Fruit fly (Drosophila melanogaster): Measurements from ENCODE around the gene tey.

The tey gene

DNA sequence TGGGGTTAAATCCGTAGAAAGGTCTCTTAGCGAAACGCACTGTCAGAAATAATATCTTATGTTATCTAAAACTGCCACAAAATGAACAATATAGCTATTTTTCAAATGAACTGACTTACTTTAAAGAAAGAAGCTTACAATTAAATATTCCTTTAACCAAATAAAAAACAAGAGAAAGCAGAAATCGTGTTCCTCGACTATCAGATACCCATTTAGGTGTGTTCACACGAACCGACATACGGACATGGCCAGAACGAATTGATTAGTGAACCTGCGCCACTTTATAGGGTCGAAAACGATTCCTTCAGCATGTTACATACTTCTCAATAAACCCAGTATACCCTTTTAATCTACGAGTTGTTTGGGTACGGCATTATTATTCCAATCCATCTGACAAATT, 19.6 kb upstream of the tey start:
- TF ChIP-seq Ptx1 (GFP tag; IDR thresholded peaks at IDR 0.05) (no peak), HmgD (GFP tag; optimal IDR thresholded peaks at IDR 0.05) (no peak), Dp (GFP tag; optimal IDR thresholded peaks at IDR 0.05) (no peak), ind (GFP tag; optimal IDR thresholded peaks at IDR 0.05) (no peak), Sox100B (GFP tag; optimal IDR thresholded peaks at IDR 0.05) (no peak), CG12659 (GFP tag; optimal IDR thresholded peaks at IDR 0.05) (no peak), repo (GFP tag; optimal IDR thresholded peaks at IDR 0.05) (no peak), Jarid2 (GFP tag; optimal IDR thresholded peaks at IDR 0.05) (no peak), vnd (GFP tag; IDR thresholded peaks at IDR 0.05; ENCODE audit: partially characterized antibody) (peak; percentile 38; the same call in 1 of the 3 replicates), aop (GFP tag; IDR thresholded peaks at IDR 0.05) (no peak), org-1 (GFP tag; optimal IDR thresholded peaks at IDR 0.05) (no peak), Scr (GFP tag; IDR thresholded peaks at IDR 0.05; ENCODE audit: partially characterized antibody) (no peak), Hand (GFP tag; optimal IDR thresholded peaks at IDR 0.05) (no peak), CG4328 (GFP tag; optimal IDR thresholded peaks at IDR 0.05) (no peak), CG16779 (GFP tag; IDR thresholded peaks at IDR 0.05) (no peak), pho (GFP tag; optimal IDR thresholded peaks at IDR 0.05) (no peak), tna (GFP tag; IDR thresholded peaks at IDR 0.05; ENCODE audit: partially characterized antibody) (peak; percentile 18; the same call in 1 of the 2 replicates), CG16813 (GFP tag; IDR thresholded peaks at IDR 0.05; ENCODE audit: partially characterized antibody) (peak; percentile 53; the same call in 1 of the 3 replicates), sob (GFP tag; IDR thresholded peaks at IDR 0.05) (no peak), CG18476 (GFP tag; optimal IDR thresholded peaks at IDR 0.05) (no peak), nmo (GFP tag; optimal IDR thresholded peaks at IDR 0.05) (no peak), wor (GFP tag; IDR thresholded peaks at IDR 0.05) (no peak), CG8924 (tag; optimal IDR thresholded peaks at IDR 0.05) (no peak), CG1792 (GFP tag; optimal IDR thresholded peaks at IDR 0.05) (no peak), YL-1 (GFP tag; optimal IDR thresholded peaks at IDR 0.05) (no peak), Elba2 (GFP tag; optimal IDR thresholded peaks at IDR 0.05) (no peak), CG9876 (GFP tag; optimal IDR thresholded peaks at IDR 0.05) (no peak), mam (GFP tag; optimal IDR thresholded peaks at IDR 0.05) (no peak), h (optimal IDR thresholded peaks at IDR 0.05) (no peak), CG11504 (tag; optimal IDR thresholded peaks at IDR 0.05) (no peak), HmgZ (tag; optimal IDR thresholded peaks at IDR 0.05) (no peak), CG7963 (GFP tag; IDR thresholded peaks at IDR 0.05; ENCODE audit: partially characterized antibody) (peak; percentile 16; the same call in 1 of the 3 replicates), sima (GFP tag; optimal IDR thresholded peaks at IDR 0.05) (no peak), CG43689 (GFP tag; IDR thresholded peaks at IDR 0.05) (no peak), inv (GFP tag; IDR thresholded peaks at IDR 0.05; ENCODE audit: partially characterized antibody) (0 out of 2 replicates have a peak, but pooled peaks have one; percentile 12), unpg (GFP tag; optimal IDR thresholded peaks at IDR 0.05) (no peak), MTF-1 (GFP tag; optimal IDR thresholded peaks at IDR 0.05; ENCODE audit: borderline replicate concordance) (no peak), CG4617 (GFP tag; optimal IDR thresholded peaks at IDR 0.05; ENCODE audit: borderline replicate concordance) (no peak), CG15073 (GFP tag; optimal IDR thresholded peaks at IDR 0.05) (no peak), kah (GFP tag; optimal IDR thresholded peaks at IDR 0.05) (no peak), Kr (GFP tag; optimal IDR thresholded peaks at IDR 0.05) (no peak), cas (GFP tag; IDR thresholded peaks at IDR 0.05) (no peak), Dll (GFP tag; IDR thresholded peaks at IDR 0.05; ENCODE audit: partially characterized antibody) (no peak), CG1024 (GFP tag; IDR thresholded peaks at IDR 0.05) (no peak), disco-r (GFP tag; optimal IDR thresholded peaks at IDR 0.05) (no peak), dpn (GFP tag; optimal IDR thresholded peaks at IDR 0.05) (no peak), Hr51 (GFP tag; optimal IDR thresholded peaks at IDR 0.05) (no peak), HLH4C (GFP tag; IDR thresholded peaks at IDR 0.05; ENCODE audit: partially characterized antibody) (peak; percentile 30; the same call in 2 of the 3 replicates), nerfin-2 (GFP tag; IDR thresholded peaks at IDR 0.05; ENCODE audit: partially characterized antibody) (peak; percentile 55; the same call in 1 of the 2 replicates), pum (GFP tag; optimal IDR thresholded peaks at IDR 0.05) (no peak)
